Worm (Caenorhabditis elegans): ENCODE results near the gene C13C4.7.

C13C4.7 gene

ce11 chrV:12095865-12096264, 24.4 kb downstream of the C13C4.7 start, which contains the start of gene nhr-207:
Gene nhr-207, plus strand, starts transcription at chrV:12096146.
- TF ChIP-seq nhr-80 (tag; optimal IDR thresholded peaks at IDR 0.05), result peak; percentile 39
- no peak for TF ChIP-seq dpff-1 (tag; optimal IDR thresholded peaks at IDR 0.05)

ce11 chrV:12094030-12094429, 26.3 kb downstream of the C13C4.7 start, which contains the start of gene nhr-208:
Gene nhr-208, plus strand, starts transcription at chrV:12094317.
- TF ChIP-seq madf-8 (GFP tag; conservative IDR thresholded peaks at IDR 0.05), result no peak

- no peak for TF ChIP-seq ccch-3 (GFP tag; optimal IDR thresholded peaks at IDR 0.05)
- peak; percentile 63 for TF ChIP-seq nhr-80 (tag; optimal IDR thresholded peaks at IDR 0.05)
Measured at ce11 chrV:12091759-12092158, 28.5 kb downstream of the C13C4.7 start, which contains the start of gene nhr-206. Gene nhr-206, plus strand, starts transcription at chrV:12092006.

- TF ChIP-seq ceh-27 (GFP tag; optimal IDR thresholded peaks at IDR 0.05), result no peak
- TF ChIP-seq rcor-1 (GFP tag; IDR thresholded peaks at IDR 0.05), result no peak
- no peak for TF ChIP-seq ccch-3 (GFP tag; optimal IDR thresholded peaks at IDR 0.05)
- TF ChIP-seq Y56A3A.18 (GFP tag; IDR thresholded peaks at IDR 0.05), result no peak
- TF ChIP-seq ceh-79 (tag; optimal IDR thresholded peaks at IDR 0.05), result no peak
- no peak for TF ChIP-seq snpc-4 (GFP tag; optimal IDR thresholded peaks at IDR 0.05)
- no peak for TF ChIP-seq snpc-4 (tag; optimal IDR thresholded peaks at IDR 0.05)
- no peak for TF ChIP-seq cebp-1 (GFP tag; IDR thresholded peaks at IDR 0.05)
- no peak for TF ChIP-seq cebp-1 (tag; optimal IDR thresholded peaks at IDR 0.05)
- TF ChIP-seq attf-3 (GFP tag; conservative IDR thresholded peaks at IDR 0.05), result no peak
- no peak for TF ChIP-seq pbrm-1 (GFP tag; IDR thresholded peaks at IDR 0.05)
Measured at ce11 chrV:12088773-12089172, 31.5 kb downstream of the C13C4.7 start, which contains the start of gene R07B7.12. Gene R07B7.12, plus strand, starts transcription at chrV:12089073.

ce11 chrV:12086934-12087333, 33.3 kb downstream of the C13C4.7 start, which contains the start of gene gana-1:
Gene gana-1, plus strand, starts transcription at chrV:12087234.
- TF ChIP-seq ceh-58 (GFP tag; IDR thresholded peaks at IDR 0.05), result no peak
- TF ChIP-seq nhr-120 (GFP tag; IDR thresholded peaks at IDR 0.05), result no peak
- TF ChIP-seq let-526 (GFP tag; IDR thresholded peaks at IDR 0.05), result no peak
- TF ChIP-seq lin-26 (GFP tag; IDR thresholded peaks at IDR 0.05), result no peak
- TF ChIP-seq attf-5 (GFP tag; optimal IDR thresholded peaks at IDR 0.05), result no peak
- TF ChIP-seq snpc-1.3 (tag; optimal IDR thresholded peaks at IDR 0.05; ENCODE audit: insufficient read depth), result no peak
- TF ChIP-seq somi-1 (GFP tag; optimal IDR thresholded peaks at IDR 0.05), result no peak
- TF ChIP-seq Y53G8AR.9 (GFP tag; conservative IDR thresholded peaks at IDR 0.05), result no peak
- no peak for TF ChIP-seq hsf-1 (GFP tag; IDR thresholded peaks at IDR 0.05)
- TF ChIP-seq snpc-4 (GFP tag; optimal IDR thresholded peaks at IDR 0.05), result no peak
- no peak for TF ChIP-seq snpc-4 (tag; optimal IDR thresholded peaks at IDR 0.05)
- no peak for TF ChIP-seq B0035.1 (tag; optimal IDR thresholded peaks at IDR 0.05)

ce11 chrV:12085867-12086634, 34.2 kb downstream of the C13C4.7 start:
- TF ChIP-seq nhr-80 (tag; optimal IDR thresholded peaks at IDR 0.05), result no peak
- TF ChIP-seq tbp1 (GFP tag; optimal IDR thresholded peaks at IDR 0.05), result no peak
- no peak for TF ChIP-seq madf-3 (GFP tag; IDR thresholded peaks at IDR 0.05)
- TF ChIP-seq nhr-27 (tag; optimal IDR thresholded peaks at IDR 0.05), result no peak
- no peak for TF ChIP-seq F55B11.4 (tag; optimal IDR thresholded peaks at IDR 0.05; ENCODE audit: borderline replicate concordance, insufficient read depth)
- no peak for TF ChIP-seq ceh-79 (tag; optimal IDR thresholded peaks at IDR 0.05)
- TF ChIP-seq ztf-28 (GFP tag; IDR thresholded peaks at IDR 0.05), result no peak
- no peak for TF ChIP-seq F57C9.4 (tag; optimal IDR thresholded peaks at IDR 0.05)
- no peak for TF ChIP-seq rcor-1 (GFP tag; IDR thresholded peaks at IDR 0.05)
- no peak for TF ChIP-seq F57A8.1 (GFP tag; optimal IDR thresholded peaks at IDR 0.05)
- no peak for TF ChIP-seq lsy-27 (tag; optimal IDR thresholded peaks at IDR 0.05; ENCODE audit: borderline replicate concordance, insufficient read depth)
- TF ChIP-seq C17E4.6 (GFP tag; IDR thresholded peaks at IDR 0.05), result no peak
- TF ChIP-seq ceh-40 (GFP tag; IDR thresholded peaks at IDR 0.05), result no peak

Data from whole organism, young adult.